Worm (Caenorhabditis elegans) whole organism, late embryonic: Measurements from ENCODE around the gene odd-2.

Experiments
- C08G9.2 ChIP-seq: sonication (generic microtip); optimal IDR thresholded peaks from 2 replicates; lab custom pipeline; 2016; ENCODE audit warnings: mild to moderate bottlenecking, missing genetic modification characterization, moderate library complexity, missing compliant biosample characterization
- ahr-1 ChIP-seq: sonication (generic microtip); optimal IDR thresholded peaks from 2 replicates; lab custom pipeline; 2016; ENCODE audit warnings: missing genetic modification characterization, missing compliant biosample characterization
- ceh-19 ChIP-seq: fragments of 200-800 bp; sonication (Bioruptor generic); optimal IDR thresholded peaks from 2 replicates; lab custom pipeline; 2018; ENCODE audit warnings: mild to moderate bottlenecking, missing genetic modification characterization, missing compliant biosample characterization
- elt-2 ChIP-seq: sonication (generic microtip); optimal IDR thresholded peaks from 2 replicates; lab custom pipeline; 2016; ENCODE audit warnings: missing genetic modification reagents, missing genetic modification characterization, missing compliant biosample characterization
- fkh-10 ChIP-seq: fragments of 150-350 bp; optimal IDR thresholded peaks from 2 replicates; lab custom pipeline; 2014; ENCODE audit warnings: missing biosample characterization, missing genetic modification reagents, missing genetic modification characterization
- gmeb-2 ChIP-seq: sonication (generic microtip); optimal IDR thresholded peaks from 2 replicates; lab custom pipeline; 2016; ENCODE audit warnings: missing genetic modification characterization, inconsistent platforms, missing compliant biosample characterization
- nfya-1 ChIP-seq: sonication (generic microtip); optimal IDR thresholded peaks from 2 replicates; lab custom pipeline; 2017; ENCODE audit warnings: missing genetic modification characterization, mild to moderate bottlenecking, missing compliant biosample characterization, antibody characterized with exemption, moderate library complexity
- nhr-11 ChIP-seq: fragments of 150-350 bp; optimal IDR thresholded peaks from 2 replicates; lab custom pipeline; 2014; ENCODE audit warnings: missing biosample characterization, missing genetic modification characterization
- pag-3 ChIP-seq: sonication (generic microtip); optimal IDR thresholded peaks from 2 replicates; lab custom pipeline; 2016; ENCODE audit warnings: missing compliant biosample characterization, missing genetic modification characterization, borderline replicate concordance
- pros-1 ChIP-seq: fragments of 150-350 bp; optimal IDR thresholded peaks from 2 replicates; lab custom pipeline; 2014; ENCODE audit warnings: missing biosample characterization, missing genetic modification reagents, missing genetic modification characterization

DNA sequence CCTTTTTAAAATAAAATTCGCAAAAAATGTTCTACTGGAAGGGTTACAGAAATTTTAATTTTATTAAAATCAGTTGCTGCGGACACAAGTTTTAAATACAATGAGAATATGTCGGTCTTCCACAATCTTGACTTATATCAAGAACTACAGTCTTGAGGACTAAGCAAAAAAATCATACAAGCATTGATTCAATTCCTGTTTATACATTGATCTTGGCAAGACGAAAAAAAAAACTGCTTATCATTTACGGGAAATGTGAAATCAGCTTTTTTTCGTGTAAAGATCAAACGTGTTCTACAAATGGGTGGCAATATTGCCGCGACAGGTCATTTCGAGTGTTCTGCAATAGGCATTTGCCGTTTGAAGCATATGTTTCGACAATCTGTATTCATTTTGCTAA, 24.4 kb upstream of the odd-2 start, which contains the start of gene T13C5.2:
- TF ChIP-seq gmeb-2 (tag; lab: Kevin White, UChicago) = no peak
- no peak for TF ChIP-seq pros-1
- TF ChIP-seq nfya-1 = no peak
- TF ChIP-seq ahr-1 (tag; lab: Kevin White, UChicago) = no peak
- no peak for TF ChIP-seq fkh-10 (GFP tag; lab: Kevin White, UChicago)
- TF ChIP-seq nhr-11 (tag; lab: Kevin White, UChicago) = no peak
- no peak for TF ChIP-seq elt-2 (tag; lab: Kevin White, UChicago)
- TF ChIP-seq ceh-19 (GFP tag; lab: Kevin White, UChicago) = no peak
- no peak for TF ChIP-seq pag-3 (tag; lab: Kevin White, UChicago)
- TF ChIP-seq C08G9.2 (tag; lab: Kevin White, UChicago) = no peak
